Fruit fly (Drosophila melanogaster) whole organism, embryonic: Measurements from ENCODE around the gene Mon1.

Experiments
- Abd-B ChIP-seq: fragments of 200-800 bp; sonication (Bioruptor generic); optimal IDR thresholded peaks from 2 replicates; lab custom pipeline; 2018; ENCODE audit warnings: missing biosample characterization, mild to moderate bottlenecking, missing genetic modification characterization, moderate library complexity
- B-H2 ChIP-seq: fragments of 200-800 bp; sonication (Bioruptor generic); optimal IDR thresholded peaks from 2 replicates; lab custom pipeline; 2018; ENCODE audit warnings: missing biosample characterization, mild to moderate bottlenecking, missing genetic modification characterization
- Blimp-1 ChIP-seq: fragments of 200-800 bp; sonication (Bioruptor generic); optimal IDR thresholded peaks from 3 replicates; lab custom pipeline; 2018; ENCODE audit warnings: missing biosample characterization, missing genetic modification characterization, mild to moderate bottlenecking, moderate library complexity, missing genetic modification reagents
- CG1024 ChIP-seq: fragments of 200-800 bp; sonication (Bioruptor generic); IDR thresholded peaks from 2 replicates; pipeline ENCODE4 v1.3.6; 2022; ENCODE audit warnings: missing biosample characterization, missing genetic modification characterization
- CG10959 ChIP-seq: fragments of 200-800 bp; sonication (Bioruptor generic); IDR thresholded peaks from 2 replicates; pipeline ENCODE4 v1.3.6; 2022; ENCODE audit warnings: missing biosample characterization, missing genetic modification characterization
- CG10979 ChIP-seq: fragments of 200-800 bp; sonication (Bioruptor generic); optimal IDR thresholded peaks from 2 replicates; lab custom pipeline; 2018; ENCODE audit warnings: missing biosample characterization, mild to moderate bottlenecking, missing genetic modification characterization, moderate library complexity
- CG12744 ChIP-seq: fragments of 200-800 bp; sonication (Bioruptor generic); optimal IDR thresholded peaks from 2 replicates; lab custom pipeline; 2016; ENCODE audit warnings: missing biosample characterization, missing genetic modification characterization
- CG13123 ChIP-seq: fragments of 200-800 bp; sonication (Bioruptor generic); optimal IDR thresholded peaks from 2 replicates; lab custom pipeline; 2016; ENCODE audit warnings: missing biosample characterization, missing genetic modification characterization
- CG15073 ChIP-seq: fragments of 200-800 bp; sonication (Bioruptor generic); optimal IDR thresholded peaks from 2 replicates; lab custom pipeline; 2016; ENCODE audit warnings: missing biosample characterization, missing genetic modification characterization
- CG17328 ChIP-seq: fragments of 200-800 bp; sonication (Bioruptor generic); IDR thresholded peaks from 2 replicates; pipeline ENCODE4 v1.3.6; 2022; ENCODE audit warnings: missing biosample characterization, missing genetic modification characterization
- CG2116 ChIP-seq: fragments of 200-800 bp; sonication (Bioruptor generic); optimal IDR thresholded peaks from 3 replicates; lab custom pipeline; 2018; ENCODE audit warnings: missing biosample characterization, mild to moderate bottlenecking, missing genetic modification characterization
- CG3065 ChIP-seq: fragments of 200-800 bp; sonication (Bioruptor generic); optimal IDR thresholded peaks from 2 replicates; lab custom pipeline; 2016; ENCODE audit warnings: missing biosample characterization, missing genetic modification characterization
- CG34376 ChIP-seq: fragments of 200-800 bp; sonication (Bioruptor generic); optimal IDR thresholded peaks from 2 replicates; lab custom pipeline; 2018; ENCODE audit warnings: missing biosample characterization, mild to moderate bottlenecking, missing genetic modification characterization
- CG42726 ChIP-seq: fragments of 200-800 bp; sonication (Bioruptor generic); IDR thresholded peaks from 2 replicates; pipeline ENCODE4 v1.3.6; 2022; ENCODE audit warnings: missing biosample characterization, missing genetic modification characterization; ENCODE audit not compliant: partially characterized antibody
- CG5953 ChIP-seq: fragments of 200-800 bp; sonication (Bioruptor generic); IDR thresholded peaks from 2 replicates; pipeline ENCODE4 v1.3.6; 2022; ENCODE audit warnings: missing biosample characterization, missing genetic modification characterization
- CG6813 ChIP-seq: fragments of 200-800 bp; sonication (Bioruptor generic); optimal IDR thresholded peaks from 2 replicates; lab custom pipeline; 2017; ENCODE audit warnings: missing biosample characterization, missing genetic modification characterization, mild to moderate bottlenecking, moderate library complexity, missing genetic modification reagents
- CG8089 ChIP-seq: fragments of 200-800 bp; sonication (Bioruptor generic); optimal IDR thresholded peaks from 3 replicates; lab custom pipeline; 2016; ENCODE audit warnings: missing biosample characterization, missing genetic modification characterization
- Chrac-16 ChIP-seq: fragments of 200-800 bp; sonication (Bioruptor generic); optimal IDR thresholded peaks from 3 replicates; lab custom pipeline; 2016; ENCODE audit warnings: missing biosample characterization, missing genetic modification characterization
- CkIIα-i1 ChIP-seq: fragments of 200-800 bp; sonication (Bioruptor generic); IDR thresholded peaks from 2 replicates; pipeline ENCODE4 v1.3.6; 2022; ENCODE audit warnings: missing biosample characterization, missing genetic modification characterization
- D19B ChIP-seq: fragments of 200-800 bp; sonication (Bioruptor generic); optimal IDR thresholded peaks from 2 replicates; lab custom pipeline; 2017; ENCODE audit warnings: missing biosample characterization, mild to moderate bottlenecking, missing genetic modification characterization
- Dad ChIP-seq: fragments of 200-800 bp; sonication (Bioruptor generic); optimal IDR thresholded peaks from 3 replicates; lab custom pipeline; 2016; ENCODE audit warnings: missing biosample characterization, missing genetic modification characterization
- Gug ChIP-seq: fragments of 200-800 bp; sonication (Bioruptor generic); IDR thresholded peaks from 4 replicates; pipeline ENCODE4 v1.3.6; 2022; ENCODE audit warnings: missing biosample characterization, missing genetic modification characterization
- HLH54F ChIP-seq: fragments of 200-800 bp; sonication (Bioruptor generic); optimal IDR thresholded peaks from 3 replicates; lab custom pipeline; 2016; ENCODE audit warnings: missing biosample characterization, missing genetic modification characterization
- HLHmδ ChIP-seq: fragments of 200-800 bp; sonication (Bioruptor generic); optimal IDR thresholded peaks from 2 replicates; lab custom pipeline; 2018; ENCODE audit warnings: missing biosample characterization, mild to moderate bottlenecking, missing genetic modification characterization, moderate library complexity
- Hmr ChIP-seq: fragments of 200-800 bp; sonication (Bioruptor generic); optimal IDR thresholded peaks from 3 replicates; lab custom pipeline; 2017; ENCODE audit warnings: mild to moderate bottlenecking, missing biosample characterization, missing genetic modification reagents, missing genetic modification characterization
- Lpt ChIP-seq: fragments of >200 bp; optimal IDR thresholded peaks from 2 replicates; lab custom pipeline; 2018; ENCODE audit warnings: missing biosample characterization, missing genetic modification characterization
- Mrtf ChIP-seq: fragments of 200-800 bp; sonication (Bioruptor generic); IDR thresholded peaks from 3 replicates; pipeline ENCODE4 v1.3.6; 2022; ENCODE audit warnings: missing biosample characterization, missing genetic modification characterization
- NC2α ChIP-seq: fragments of 200-800 bp; sonication (Bioruptor generic); optimal IDR thresholded peaks from 2 replicates; lab custom pipeline; 2016; ENCODE audit warnings: missing biosample characterization, missing genetic modification characterization
- Opbp ChIP-seq: fragments of 200-800 bp; sonication (Bioruptor generic); IDR thresholded peaks from 3 replicates; pipeline ENCODE4 v1.3.6; 2022; ENCODE audit warnings: missing biosample characterization, missing genetic modification characterization; ENCODE audit not compliant: partially characterized antibody
- PHDP ChIP-seq: fragments of 200-800 bp; sonication (Bioruptor generic); optimal IDR thresholded peaks from 3 replicates; lab custom pipeline; 2018; ENCODE audit warnings: missing biosample characterization, mild to moderate bottlenecking, missing genetic modification characterization, moderate library complexity
- Six4 ChIP-seq: fragments of 200-800 bp; sonication (Bioruptor generic); optimal IDR thresholded peaks from 2 replicates; lab custom pipeline; 2016; ENCODE audit warnings: missing biosample characterization, missing genetic modification characterization
- Xrp1 ChIP-seq: fragments of 200-800 bp; sonication (Bioruptor generic); IDR thresholded peaks from 2 replicates; pipeline ENCODE4 v1.3.6; 2022; ENCODE audit warnings: missing biosample characterization, missing genetic modification characterization
- ase ChIP-seq: fragments of 200-800 bp; sonication (Bioruptor generic); IDR thresholded peaks from 3 replicates; pipeline ENCODE4 v1.3.6; 2022; ENCODE audit warnings: missing biosample characterization, missing genetic modification characterization
- ash1 ChIP-seq: fragments of 200-800 bp; sonication (Bioruptor generic); optimal IDR thresholded peaks from 2 replicates; lab custom pipeline; 2018; ENCODE audit warnings: missing biosample characterization, mild to moderate bottlenecking, missing genetic modification characterization
- bab2 ChIP-seq: fragments of 200-800 bp; sonication (Bioruptor generic); optimal IDR thresholded peaks from 2 replicates; lab custom pipeline; 2016; ENCODE audit warnings: missing biosample characterization, missing genetic modification characterization
- bowl ChIP-seq: fragments of 200-800 bp; sonication (Bioruptor generic); IDR thresholded peaks from 2 replicates; pipeline ENCODE4 v1.3.6; 2022; ENCODE audit warnings: missing biosample characterization, missing genetic modification characterization
- ci ChIP-seq: fragments of 200-800 bp; sonication (Bioruptor generic); IDR thresholded peaks from 3 replicates; pipeline ENCODE4 v1.3.6; 2022; ENCODE audit warnings: missing biosample characterization, missing genetic modification characterization
- esg ChIP-seq: fragments of 200-800 bp; sonication (Bioruptor generic); conservative IDR thresholded peaks from 2 replicates; pipeline ENCODE4 v1.3.6; 2022; ENCODE audit warnings: missing biosample characterization, missing genetic modification characterization
- fd3F ChIP-seq: fragments of 200-800 bp; sonication (Bioruptor generic); optimal IDR thresholded peaks from 2 replicates; lab custom pipeline; 2018; ENCODE audit warnings: missing biosample characterization, mild to moderate bottlenecking, missing genetic modification characterization, moderate library complexity
- gt ChIP-seq: fragments of 200-800 bp; sonication (Bioruptor generic); IDR thresholded peaks from 2 replicates; pipeline ENCODE4 v1.3.6; 2022; ENCODE audit warnings: missing biosample characterization, missing genetic modification characterization
- inv ChIP-seq: fragments of 200-800 bp; sonication (Bioruptor generic); IDR thresholded peaks from 2 replicates; pipeline ENCODE4 v1.3.6; 2022; ENCODE audit warnings: missing biosample characterization, missing genetic modification characterization; ENCODE audit not compliant: partially characterized antibody
- jigr1 ChIP-seq: fragments of 200-800 bp; sonication (Bioruptor generic); IDR thresholded peaks from 3 replicates; pipeline ENCODE4 v1.3.6; 2022; ENCODE audit warnings: missing biosample characterization, missing genetic modification characterization
- lab ChIP-seq: fragments of 200-800 bp; sonication (Bioruptor generic); optimal IDR thresholded peaks from 3 replicates; lab custom pipeline; 2017; ENCODE audit warnings: missing biosample characterization, missing genetic modification characterization, mild to moderate bottlenecking, moderate library complexity, missing genetic modification reagents
- lilli ChIP-seq: fragments of 200-800 bp; sonication (Bioruptor generic); optimal IDR thresholded peaks from 3 replicates; lab custom pipeline; 2016; ENCODE audit warnings: missing biosample characterization, missing genetic modification characterization
- lola ChIP-seq, 3 experiments: fragments of >200 bp in 2 of 3; fragments of 200-800 bp in 1 of 3; sonication (Bioruptor generic) in 1 of 3; optimal IDR thresholded peaks; 2 replicates each; lab custom pipeline; 2017 to 2019; ENCODE audit warnings: missing biosample characterization in 3 of 3, missing genetic modification characterization in 3 of 3, mild to moderate bottlenecking in 1 of 3, moderate library complexity in 1 of 3
- lov ChIP-seq, 2 experiments: fragments of 200-800 bp in 1 of 2; fragments of >200 bp in 1 of 2; sonication (Bioruptor generic) in 1 of 2; IDR thresholded peaks in 1 of 2; optimal IDR thresholded peaks in 1 of 2; 2 replicates in 1 of 2; 3 replicates in 1 of 2; pipeline versions ENCODE4 v1.3.6 to Lab custom; 2017 to 2022; ENCODE audit warnings: missing biosample characterization in 1 of 2, missing genetic modification characterization in 1 of 2
- pfk ChIP-seq: fragments of 200-800 bp; sonication (Bioruptor generic); optimal IDR thresholded peaks from 2 replicates; lab custom pipeline; 2018; ENCODE audit warnings: missing biosample characterization, mild to moderate bottlenecking, missing genetic modification characterization, moderate library complexity
- pnt ChIP-seq: fragments of 200-800 bp; sonication (Bioruptor generic); optimal IDR thresholded peaks from 3 replicates; lab custom pipeline; 2016; ENCODE audit warnings: missing biosample characterization, missing genetic modification characterization
- sug ChIP-seq: fragments of 200-800 bp; optimal IDR thresholded peaks from 2 replicates; lab custom pipeline; 2019; ENCODE audit warnings: missing biosample characterization, mild to moderate bottlenecking, missing genetic modification characterization, moderate library complexity
- trh ChIP-seq: fragments of 200-800 bp; sonication (Bioruptor generic); optimal IDR thresholded peaks from 2 replicates; lab custom pipeline; 2016; ENCODE audit warnings: missing biosample characterization, missing genetic modification characterization

Gene Mon1

dm6 chr2L:4850356-4850755 is at the start of gene Mon1, which contains the start of gene mRpS2 (continued):
- TF ChIP-seq HLH54F (peak; percentile 83), Six4 (GFP tag; lab: Kevin White, UChicago) (peak; percentile 92), lab (GFP tag; lab: Kevin White, UChicago) (peak; percentile 98), CG10979 (tag; lab: Kevin White, UChicago) (peak; percentile 91), gt (GFP tag; lab: Robert Waterston, UW) (peak; percentile 82), ase (GFP tag; lab: Robert Waterston, UW) (peak; percentile 97), esg (GFP tag; lab: Robert Waterston, UW) (peak; percentile 95), lola (GFP tag; optimal IDR thresholded peaks at IDR 0.05; lab: Kevin White, UChicago) (peak in 1 of 3 experiments; percentile 94), CG2116 (GFP tag; lab: Kevin White, UChicago) (peak; percentile 78), CG8089 (GFP tag; lab: Kevin White, UChicago) (peak; percentile 70), NC2α (GFP tag; lab: Kevin White, UChicago) (peak; percentile 6), trh (peak; percentile 84), Opbp (GFP tag; lab: Robert Waterston, UW) (no peak), CG10959 (peak; percentile 83), ash1 (peak; percentile 47), CkIIα-i1 (GFP tag; lab: Robert Waterston, UW) (peak; percentile 67; the same call in 1 of the 2 replicates), Mrtf (peak; percentile 86), bab2 (GFP tag; lab: Kevin White, UChicago) (peak; percentile 83), pnt (GFP tag; lab: Kevin White, UChicago) (peak; percentile 70), CG34376 (GFP tag; lab: Kevin White, UChicago) (peak; percentile 73), Abd-B (GFP tag; lab: Kevin White, UChicago) (peak; percentile 93), Chrac-16 (peak; percentile 94), PHDP (peak; percentile 98), HLHmδ (GFP tag; lab: Kevin White, UChicago) (no peak), bowl (GFP tag; lab: Robert Waterston, UW) (peak; percentile 92), jigr1 (GFP tag; lab: Robert Waterston, UW) (peak; percentile 77), CG42726 (GFP tag; lab: Robert Waterston, UW) (no peak), Lpt (GFP tag; lab: Kevin White, UChicago) (no peak)

DNA sequence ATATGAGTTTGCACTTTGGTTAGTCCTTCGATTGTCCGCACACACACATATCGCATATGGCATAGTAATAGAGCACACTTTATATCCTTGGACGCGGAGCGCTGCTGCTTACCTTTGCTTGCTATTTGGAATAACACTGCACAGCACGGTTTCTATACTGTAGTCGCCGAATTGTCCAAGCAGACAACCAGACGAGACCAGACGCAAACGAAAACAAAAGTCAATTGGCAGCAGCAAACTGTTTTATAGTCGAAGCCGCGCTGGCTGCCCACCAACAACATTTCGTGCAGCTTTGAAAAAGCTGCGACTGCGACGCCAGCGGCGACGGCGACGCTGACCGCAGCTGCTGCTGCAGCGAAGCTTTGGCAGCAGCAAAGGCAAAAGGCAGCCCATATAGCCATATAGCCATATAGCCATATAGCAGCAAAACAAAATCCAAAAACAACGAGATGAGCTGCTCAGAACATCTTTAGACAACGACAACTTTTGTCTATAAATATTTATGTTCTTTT is 48.7 kb upstream of the Mon1 start, which contains the start of gene slf:
Gene slf (minus strand): TSS at position 219 of the 512 bp plus-strand sequence.
- TF ChIP-seq CG3065 (GFP tag; lab: Kevin White, UChicago) (no peak), CG1024 (GFP tag; lab: Robert Waterston, UW) (no peak), Blimp-1 (GFP tag; lab: Kevin White, UChicago) (peak; percentile 93), Hmr (GFP tag; lab: Kevin White, UChicago) (no peak), inv (GFP tag; lab: Robert Waterston, UW) (peak; percentile 10; the same call in 1 of the 2 replicates), CG5953 (no peak), B-H2 (GFP tag; lab: Kevin White, UChicago) (no peak), Xrp1 (no peak), D19B (GFP tag; lab: Kevin White, UChicago) (no peak), lilli (GFP tag; lab: Kevin White, UChicago) (peak; percentile 17), CG13123 (GFP tag; lab: Kevin White, UChicago) (no peak), ci (0 out of 3 replicates have a peak, but pooled peaks have one; percentile 22), CG6813 (GFP tag; lab: Kevin White, UChicago) (no peak), sug (tag; lab: Kevin White, UChicago) (no peak), fd3F (GFP tag; lab: Kevin White, UChicago) (no peak), CG12744 (no peak), lov (optimal IDR thresholded peaks at IDR 0.05; lab: Kevin White, UChicago) (no peak), lov (GFP tag; IDR thresholded peaks at IDR 0.05; lab: Robert Waterston, UW) (no peak), pfk (GFP tag; lab: Kevin White, UChicago) (no peak), CG17328 (GFP tag; lab: Robert Waterston, UW) (no peak), bowl (GFP tag; lab: Robert Waterston, UW) (no peak), Dad (GFP tag; lab: Kevin White, UChicago) (no peak), esg (GFP tag; lab: Robert Waterston, UW) (no peak), CG15073 (GFP tag; lab: Kevin White, UChicago) (no peak), Gug (no peak)
